Worm (Caenorhabditis elegans) whole organism, early embryonic: Measurements from ENCODE around the gene M03F8.5.

ENCODE experiments used
- B0310.2 ChIP-seq: sonication (generic microtip); optimal IDR thresholded peaks from 2 replicates; lab custom pipeline; 2016; ENCODE audit warnings: mild to moderate bottlenecking, missing genetic modification characterization, missing compliant biosample characterization
- F13C5.2 ChIP-seq: sonication (generic microtip); optimal IDR thresholded peaks from 2 replicates; lab custom pipeline; 2017; ENCODE audit warnings: mild to moderate bottlenecking, missing genetic modification characterization, inconsistent platforms, missing compliant biosample characterization
- aly-1 ChIP-seq: sonication (generic microtip); optimal IDR thresholded peaks from 2 replicates; lab custom pipeline; 2016; ENCODE audit warnings: missing genetic modification characterization, missing compliant biosample characterization
- ama-1 ChIP-seq: fragments of 150-350 bp; optimal IDR thresholded peaks from 2 replicates; lab custom pipeline; 2014
- ceh-13 ChIP-seq: fragments of 200-800 bp; sonication (Bioruptor generic); optimal IDR thresholded peaks from 2 replicates; lab custom pipeline; 2018; ENCODE audit warnings: mild to moderate bottlenecking, missing genetic modification characterization, missing compliant biosample characterization
- ceh-36 ChIP-seq: sonication (generic microtip); optimal IDR thresholded peaks from 2 replicates; lab custom pipeline; 2016; ENCODE audit warnings: missing genetic modification characterization, inconsistent platforms, missing compliant biosample characterization
- ets-7 ChIP-seq: sonication (generic microtip); optimal IDR thresholded peaks from 2 replicates; lab custom pipeline; 2016; ENCODE audit warnings: missing genotype, missing genetic modification characterization, missing compliant biosample characterization
- flt-1 ChIP-seq: fragments of 200-800 bp; sonication (Bioruptor generic); IDR thresholded peaks from 2 replicates; pipeline ENCODE4 v1.3.6; 2022; ENCODE audit warnings: missing genetic modification characterization, missing compliant biosample characterization
- hmbx-1 ChIP-seq: sonication (generic microtip); optimal IDR thresholded peaks from 2 replicates; lab custom pipeline; 2016; ENCODE audit warnings: mild to moderate bottlenecking, missing genetic modification characterization, missing compliant biosample characterization
- hmg-4 ChIP-seq: fragments of 200-800 bp; sonication (Bioruptor generic); optimal IDR thresholded peaks from 2 replicates; lab custom pipeline; 2018; ENCODE audit warnings: mild to moderate bottlenecking, missing genetic modification characterization, missing compliant biosample characterization
- hnd-1 ChIP-seq: sonication (generic microtip); optimal IDR thresholded peaks from 2 replicates; lab custom pipeline; 2016; ENCODE audit warnings: missing genetic modification characterization, missing compliant biosample characterization
- pes-1 ChIP-seq: fragments of 200-800 bp; sonication (Bioruptor generic); IDR thresholded peaks from 2 replicates; pipeline ENCODE4 v1.3.6; 2022; ENCODE audit warnings: missing genetic modification reagents, missing genetic modification characterization, missing compliant biosample characterization
- scrt-1 ChIP-seq: fragments of 200-800 bp; sonication (Bioruptor generic); IDR thresholded peaks from 2 replicates; pipeline ENCODE4 v1.3.6; 2022; ENCODE audit warnings: missing genetic modification characterization, missing compliant biosample characterization
- sea-1 ChIP-seq: fragments of 200-800 bp; sonication (Bioruptor generic); conservative IDR thresholded peaks from 2 replicates; pipeline ENCODE4 v1.3.6; 2022; ENCODE audit warnings: missing genetic modification characterization, missing compliant biosample characterization
- tbx-11 ChIP-seq: fragments of 200-800 bp; sonication (Bioruptor generic); IDR thresholded peaks from 2 replicates; pipeline ENCODE4 v1.3.6; 2022; ENCODE audit warnings: missing genetic modification characterization, missing compliant biosample characterization
- tbx-37 ChIP-seq: fragments of 200-800 bp; sonication (Bioruptor generic); conservative IDR thresholded peaks from 2 replicates; pipeline ENCODE4 v1.3.6; 2022; ENCODE audit warnings: missing genetic modification reagents, missing genetic modification characterization, missing compliant biosample characterization
- tra-4 ChIP-seq: sonication (generic microtip); optimal IDR thresholded peaks from 2 replicates; lab custom pipeline; 2017; ENCODE audit warnings: missing genetic modification characterization, missing compliant biosample characterization

Gene M03F8.5

ce11 chrV:5963092-5963491 is 26.5 kb upstream of the M03F8.5 start:
- TF ChIP-seq aly-1 (tag; lab: Kevin White, UChicago): no peak
- no peak for TF ChIP-seq tra-4 (tag; lab: Kevin White, UChicago)
- no peak for TF ChIP-seq ceh-13 (GFP tag; lab: Kevin White, UChicago)
- no peak for TF ChIP-seq ets-7 (tag; lab: Kevin White, UChicago)
- no peak for TF ChIP-seq hmbx-1
- no peak for TF ChIP-seq scrt-1 (GFP tag; lab: Robert Waterston, UW)
- TF ChIP-seq ceh-36: no peak
- no peak for TF ChIP-seq flt-1

ce11 chrV:5961516-5961915 is 24.9 kb upstream of the M03F8.5 start, which contains the start of gene mcp-1:
TSS of gene mcp-1 (plus strand) at chrV:5961807.
- TF ChIP-seq ama-1 (lab: Kevin White, UChicago): no peak
- no peak for TF ChIP-seq sea-1 (GFP tag; lab: Robert Waterston, UW)
- TF ChIP-seq hmbx-1: no peak
- no peak for TF ChIP-seq flt-1
- TF ChIP-seq B0310.2: no peak
- TF ChIP-seq F13C5.2 (tag; lab: Kevin White, UChicago): no peak
- no peak for TF ChIP-seq ceh-13 (GFP tag; lab: Kevin White, UChicago)
- no peak for TF ChIP-seq hnd-1 (tag; lab: Kevin White, UChicago)
- no peak for TF ChIP-seq scrt-1 (GFP tag; lab: Robert Waterston, UW)
- TF ChIP-seq tbx-11: no peak

ce11 chrV:5955627-5956026 is 19.0 kb upstream of the M03F8.5 start:
- TF ChIP-seq hmbx-1 (no peak), tbx-11 (no peak), scrt-1 (GFP tag; lab: Robert Waterston, UW) (no peak), tbx-37 (GFP tag; lab: Robert Waterston, UW) (no peak)

ce11 chrV:5954747-5955146 is 18.2 kb upstream of the M03F8.5 start, which contains the start of gene M03F8.6:
TSS of gene M03F8.6 (minus strand) at chrV:5954847.
- no peak for TF ChIP-seq scrt-1 (GFP tag; lab: Robert Waterston, UW)
- no peak for TF ChIP-seq tra-4 (tag; lab: Kevin White, UChicago)
- TF ChIP-seq pes-1: no peak
- TF ChIP-seq hnd-1 (tag; lab: Kevin White, UChicago): no peak
- TF ChIP-seq ceh-36: no peak
- no peak for TF ChIP-seq hmg-4 (GFP tag; lab: Kevin White, UChicago)

ce11 chrV:5953086-5953485 is 16.5 kb upstream of the M03F8.5 start:
- TF ChIP-seq ets-7 (tag; lab: Kevin White, UChicago) (no peak), tra-4 (tag; lab: Kevin White, UChicago) (no peak)

ce11 chrV:5951133-5951532 is 14.5 kb upstream of the M03F8.5 start, which contains the start of gene M03F8.1:
TSS of gene M03F8.1 (plus strand) at chrV:5951433.
- no peak for TF ChIP-seq ets-7 (tag; lab: Kevin White, UChicago)
- no peak for TF ChIP-seq scrt-1 (GFP tag; lab: Robert Waterston, UW)
- TF ChIP-seq F13C5.2 (tag; lab: Kevin White, UChicago): no peak
- no peak for TF ChIP-seq hnd-1 (tag; lab: Kevin White, UChicago)
- no peak for TF ChIP-seq hmbx-1
- TF ChIP-seq tra-4 (tag; lab: Kevin White, UChicago): no peak
- no peak for TF ChIP-seq sea-1 (GFP tag; lab: Robert Waterston, UW)
- TF ChIP-seq pes-1: no peak
- no peak for TF ChIP-seq ama-1 (lab: Kevin White, UChicago)
- no peak for TF ChIP-seq flt-1
- no peak for TF ChIP-seq aly-1 (tag; lab: Kevin White, UChicago)
- TF ChIP-seq ceh-13 (GFP tag; lab: Kevin White, UChicago): no peak

- no peak for TF ChIP-seq flt-1
These were observed 13.1 kb upstream of the M03F8.5 start for ce11 chrV:5949674-5950149.

ce11 chrV:5943167-5943566 is 6.6 kb upstream of the M03F8.5 start, which contains the start of gene pst-1:
TSS of gene pst-1 (plus strand) at chrV:5943467.
- TF ChIP-seq hmg-4 (GFP tag; lab: Kevin White, UChicago): no peak
- no peak for TF ChIP-seq ceh-36
- TF ChIP-seq ama-1 (lab: Kevin White, UChicago): no peak
- no peak for TF ChIP-seq scrt-1 (GFP tag; lab: Robert Waterston, UW)
- no peak for TF ChIP-seq F13C5.2 (tag; lab: Kevin White, UChicago)
- TF ChIP-seq aly-1 (tag; lab: Kevin White, UChicago): no peak
- no peak for TF ChIP-seq tbx-37 (GFP tag; lab: Robert Waterston, UW)
- no peak for TF ChIP-seq tra-4 (tag; lab: Kevin White, UChicago)
- TF ChIP-seq hnd-1 (tag; lab: Kevin White, UChicago): no peak
- TF ChIP-seq ceh-13 (GFP tag; lab: Kevin White, UChicago): no peak
- no peak for TF ChIP-seq flt-1

- TF ChIP-seq B0310.2: no peak
- TF ChIP-seq scrt-1 (GFP tag; lab: Robert Waterston, UW): no peak
- TF ChIP-seq flt-1: no peak
- no peak for TF ChIP-seq tra-4 (tag; lab: Kevin White, UChicago)
- no peak for TF ChIP-seq tbx-37 (GFP tag; lab: Robert Waterston, UW)
- no peak for TF ChIP-seq ceh-13 (GFP tag; lab: Kevin White, UChicago)
- no peak for TF ChIP-seq pes-1
- no peak for TF ChIP-seq hmbx-1
- TF ChIP-seq hnd-1 (tag; lab: Kevin White, UChicago): no peak
- TF ChIP-seq ama-1 (lab: Kevin White, UChicago): no peak
- TF ChIP-seq F13C5.2 (tag; lab: Kevin White, UChicago): no peak
- TF ChIP-seq ceh-36: no peak
- TF ChIP-seq aly-1 (tag; lab: Kevin White, UChicago): no peak
- no peak for TF ChIP-seq sea-1 (GFP tag; lab: Robert Waterston, UW)
- TF ChIP-seq hmg-4 (GFP tag; lab: Kevin White, UChicago): no peak
- TF ChIP-seq tbx-11: no peak
These were observed 3.0 kb upstream of the M03F8.5 start, which contains the start of gene syf-3 for ce11 chrV:5939503-5940072. TSS of gene syf-3 (plus strand) at chrV:5940022.
